Fruit fly (Drosophila melanogaster): ENCODE measurements around the gene CG13078.

CG13078 gene

dm6 chr2L:19519611-19520010, 44.1 kb upstream of the CG13078 start (continued):
- TF ChIP-seq disco-r (GFP tag; optimal IDR thresholded peaks at IDR 0.05) (no peak), HLH4C (GFP tag; IDR thresholded peaks at IDR 0.05; ENCODE audit: partially characterized antibody) (no peak), Nf-YB (GFP tag; optimal IDR thresholded peaks at IDR 0.05) (no peak), Mad (GFP tag; optimal IDR thresholded peaks at IDR 0.05) (no peak), chm (GFP tag; IDR thresholded peaks at IDR 0.05) (0 out of 2 replicates have a peak, but pooled peaks have one; percentile 39), HLH54F (GFP tag; optimal IDR thresholded peaks at IDR 0.05) (no peak), trem (tag; optimal IDR thresholded peaks at IDR 0.05) (no peak), Lhr (GFP tag; optimal IDR thresholded peaks at IDR 0.05) (no peak), CG6175 (GFP tag; IDR thresholded peaks at IDR 0.05) (no peak), dan (GFP tag; IDR thresholded peaks at IDR 0.05) (no peak), aop (GFP tag; IDR thresholded peaks at IDR 0.05) (no peak), CG4617 (GFP tag; optimal IDR thresholded peaks at IDR 0.05; ENCODE audit: borderline replicate concordance) (no peak), Dip3 (GFP tag; optimal IDR thresholded peaks at IDR 0.05) (no peak), Camta (GFP tag; optimal IDR thresholded peaks at IDR 0.05) (no peak), CG12299 (tag; optimal IDR thresholded peaks at IDR 0.05) (no peak), crol (GFP tag; IDR thresholded peaks at IDR 0.05) (no peak), NC2α (GFP tag; optimal IDR thresholded peaks at IDR 0.05) (no peak), CG9437 (GFP tag; optimal IDR thresholded peaks at IDR 0.05) (no peak), Nf-YA (GFP tag; IDR thresholded peaks at IDR 0.05) (no peak), Sry-δ (GFP tag; optimal IDR thresholded peaks at IDR 0.05) (no peak), inv (GFP tag; IDR thresholded peaks at IDR 0.05; ENCODE audit: partially characterized antibody) (no peak), CG34422 (GFP tag; IDR thresholded peaks at IDR 0.05) (0 out of 3 replicates have a peak, but pooled peaks have one; percentile 18), oc (tag; optimal IDR thresholded peaks at IDR 0.05) (no peak), ssp (GFP tag; IDR thresholded peaks at IDR 0.05) (no peak), CG11696 (GFP tag; IDR thresholded peaks at IDR 0.05) (no peak), CG1792 (GFP tag; optimal IDR thresholded peaks at IDR 0.05) (no peak), seq (GFP tag; IDR thresholded peaks at IDR 0.05) (peak; percentile 52; the same call in 1 of the 2 replicates), CG13424 (tag; optimal IDR thresholded peaks at IDR 0.05) (no peak), Deaf1 (tag; optimal IDR thresholded peaks at IDR 0.05) (peak; percentile 22), Adf1 (GFP tag; IDR thresholded peaks at IDR 0.05) (no peak), Nf-YC (tag; optimal IDR thresholded peaks at IDR 0.05) (peak; percentile 13), CG14667 (GFP tag; IDR thresholded peaks at IDR 0.05) (no peak), peb (GFP tag; IDR thresholded peaks at IDR 0.05) (no peak), vfl (GFP tag; optimal IDR thresholded peaks at IDR 0.05) (no peak), dpn (GFP tag; optimal IDR thresholded peaks at IDR 0.05) (no peak), twi (tag; optimal IDR thresholded peaks at IDR 0.05) (no peak), sqz (GFP tag; optimal IDR thresholded peaks at IDR 0.05) (no peak), scrt (GFP tag; optimal IDR thresholded peaks at IDR 0.05) (peak; percentile 80), Bgb (GFP tag; IDR thresholded peaks at IDR 0.05; ENCODE audit: partially characterized antibody) (peak; percentile 18; the same call in 1 of the 2 replicates), nerfin-1 (tag; optimal IDR thresholded peaks at IDR 0.05) (no peak), Oli (tag; optimal IDR thresholded peaks at IDR 0.05) (no peak), stc (GFP tag; IDR thresholded peaks at IDR 0.05) (no peak), Opbp (GFP tag; IDR thresholded peaks at IDR 0.05; ENCODE audit: partially characterized antibody) (no peak), salm (tag; optimal IDR thresholded peaks at IDR 0.05) (no peak), CG3726 (GFP tag; IDR thresholded peaks at IDR 0.05) (no peak), usp (GFP tag; optimal IDR thresholded peaks at IDR 0.05) (no peak), pros (GFP tag; optimal IDR thresholded peaks at IDR 0.05) (no peak), jing (GFP tag; optimal IDR thresholded peaks at IDR 0.05) (no peak), CG2129 (GFP tag; IDR thresholded peaks at IDR 0.05; ENCODE audit: partially characterized antibody) (no peak), HmgD (GFP tag; optimal IDR thresholded peaks at IDR 0.05) (no peak), prd (optimal IDR thresholded peaks at IDR 0.05) (no peak), prd (GFP tag; IDR thresholded peaks at IDR 0.05) (no peak)
